Worm (Caenorhabditis elegans) whole organism, L3 larva: ENCODE measurements around the gene cutl-15.

Source experiments
- elt-1 ChIP-seq: fragments of 150-350 bp; optimal IDR thresholded peaks from 2 replicates; lab custom pipeline; 2014; ENCODE audit warnings: missing biosample characterization, missing genetic modification characterization
- elt-2 ChIP-seq: sonication (generic microtip); optimal IDR thresholded peaks from 2 replicates; lab custom pipeline; 2016; ENCODE audit warnings: missing genetic modification reagents, mild to moderate bottlenecking, missing genetic modification characterization, missing compliant biosample characterization
- lin-15B ChIP-seq: fragments of 150-350 bp; optimal IDR thresholded peaks from 2 replicates; lab custom pipeline; 2014; ENCODE audit warnings: missing biosample characterization, missing genetic modification characterization
- skn-1 ChIP-seq: fragments of 150-350 bp; optimal IDR thresholded peaks from 2 replicates; lab custom pipeline; 2014; ENCODE audit warnings: missing biosample characterization, missing genetic modification characterization
- tbx-2 ChIP-seq: sonication (generic microtip); optimal IDR thresholded peaks from 2 replicates; lab custom pipeline; 2016; ENCODE audit warnings: mild to moderate bottlenecking, missing genetic modification characterization, missing compliant biosample characterization
- unc-39 ChIP-seq: sonication (generic microtip); optimal IDR thresholded peaks from 4 replicates; lab custom pipeline; 2017; ENCODE audit warnings: missing biosample characterization, missing genetic modification characterization
- unc-62 ChIP-seq: fragments of 150-350 bp; sonication (generic microtip); optimal IDR thresholded peaks from 4 replicates; lab custom pipeline; 2014; ENCODE audit warnings: missing biosample characterization, missing genetic modification reagents, missing genetic modification characterization
- zag-1 ChIP-seq: fragments of 150-350 bp; optimal IDR thresholded peaks from 2 replicates; lab custom pipeline; 2014; ENCODE audit warnings: missing biosample characterization, missing genetic modification characterization

DNA sequence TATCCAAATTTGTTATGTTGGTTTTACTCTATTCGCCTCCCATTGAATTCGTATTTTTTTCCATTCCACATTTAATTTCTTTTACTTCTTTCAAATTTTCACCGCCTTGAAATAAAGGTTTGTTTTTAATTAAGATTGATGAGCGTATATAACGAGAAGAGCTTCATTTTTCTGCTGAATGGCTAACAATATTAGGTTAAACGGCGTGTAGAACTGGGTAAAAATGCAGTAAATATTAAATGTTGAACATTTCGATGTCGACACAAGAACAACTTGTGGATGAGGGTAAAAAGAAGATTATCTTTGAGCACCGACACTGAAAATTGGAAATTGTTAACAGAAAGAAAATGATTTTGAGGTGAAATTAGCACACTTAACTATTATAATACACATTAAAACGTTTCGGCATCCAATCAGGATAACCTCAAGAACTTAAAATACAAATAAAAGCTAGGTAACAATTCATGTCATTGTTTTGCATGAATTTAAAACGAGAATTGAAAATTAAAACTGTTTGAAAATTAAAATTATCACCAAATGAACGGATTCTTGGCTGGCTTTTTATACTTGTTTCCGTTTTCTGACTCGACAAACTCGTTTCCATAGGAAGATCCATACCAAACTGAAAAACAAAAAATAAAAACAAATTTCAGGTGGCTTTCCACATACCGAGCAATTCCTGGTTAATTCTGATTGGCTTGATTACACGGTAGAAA is 8.4 kb downstream of the cutl-15 start:
- TF ChIP-seq unc-39 (tag; lab: Kevin White, UChicago) = no peak
- TF ChIP-seq unc-62 (GFP tag; lab: Kevin White, UChicago) = no peak
- TF ChIP-seq zag-1 (tag; lab: Kevin White, UChicago) = no peak
- TF ChIP-seq elt-1 (tag; lab: Kevin White, UChicago) = no peak
- TF ChIP-seq skn-1 (tag; lab: Kevin White, UChicago) = no peak
- no peak for TF ChIP-seq tbx-2 (tag; lab: Kevin White, UChicago)
- no peak for TF ChIP-seq elt-2 (tag; lab: Kevin White, UChicago)
- TF ChIP-seq lin-15B (tag; lab: Kevin White, UChicago) = no peak
